Worm (Caenorhabditis elegans): ENCODE data around the gene bra-2.

- TF ChIP-seq lsy-2 (tag; optimal IDR thresholded peaks at IDR 0.05) (no peak), lin-13 (tag; optimal IDR thresholded peaks at IDR 0.05) (no peak), snpc-4 (tag; optimal IDR thresholded peaks at IDR 0.05) (no peak), blmp-1 (tag; optimal IDR thresholded peaks at IDR 0.05) (no peak), nhr-76 (tag; optimal IDR thresholded peaks at IDR 0.05) (no peak), unc-39 (tag; optimal IDR thresholded peaks at IDR 0.05) (no peak), sptf-1 (tag; optimal IDR thresholded peaks at IDR 0.05) (no peak), mep-1 (tag; optimal IDR thresholded peaks at IDR 0.05) (no peak)
These were observed 27.5 kb downstream of the bra-2 start, which contains the start of gene fbxa-22 for ce11 chrIII:938569-938968.
